Worm (Caenorhabditis elegans) whole organism, L2 larva: ENCODE results near the gene C34F6.9.

ENCODE experiments used
- C34F6.9 ChIP-seq: fragments of 150-350 bp; optimal IDR thresholded peaks from 2 replicates; lab custom pipeline; 2014; ENCODE audit warnings: missing biosample characterization, missing genetic modification characterization
- F13H6.1 ChIP-seq: sonication (generic microtip); optimal IDR thresholded peaks from 2 replicates; lab custom pipeline; 2016; ENCODE audit warnings: missing genetic modification characterization, missing compliant biosample characterization
- R02D3.7 ChIP-seq: fragments of 150-350 bp; optimal IDR thresholded peaks from 2 replicates; lab custom pipeline; 2014; ENCODE audit warnings: missing biosample characterization, missing genetic modification characterization
- ZK546.5 ChIP-seq: sonication (generic microtip); optimal IDR thresholded peaks from 2 replicates; lab custom pipeline; 2017; ENCODE audit warnings: missing biosample characterization, missing genetic modification characterization
- alr-1 ChIP-seq: fragments of 150-350 bp; optimal IDR thresholded peaks from 2 replicates; lab custom pipeline; 2014; ENCODE audit warnings: missing biosample characterization, missing genetic modification characterization
- aly-2 ChIP-seq: fragments of 150-350 bp; optimal IDR thresholded peaks from 2 replicates; lab custom pipeline; 2014; ENCODE audit warnings: missing biosample characterization, missing genetic modification characterization
- ama-1 ChIP-seq: fragments of 150-350 bp; optimal IDR thresholded peaks from 2 replicates; lab custom pipeline; 2018; ENCODE audit warnings: inconsistent platforms
- blmp-1 ChIP-seq: sonication (generic microtip); optimal IDR thresholded peaks from 2 replicates; lab custom pipeline; 2017; ENCODE audit warnings: missing genetic modification characterization, mild to moderate bottlenecking, missing compliant biosample characterization, antibody characterized with exemption, moderate library complexity; ENCODE audit not compliant: insufficient read depth
- ceh-16 ChIP-seq: fragments of 150-350 bp; optimal IDR thresholded peaks from 2 replicates; lab custom pipeline; 2014; ENCODE audit warnings: missing biosample characterization, missing genetic modification characterization
- ceh-82 ChIP-seq: fragments of 150-350 bp; optimal IDR thresholded peaks from 2 replicates; lab custom pipeline; 2014; ENCODE audit warnings: missing biosample characterization, missing genetic modification characterization
- crh-2 ChIP-seq: sonication (generic microtip); optimal IDR thresholded peaks from 2 replicates; lab custom pipeline; 2017; ENCODE audit warnings: missing biosample characterization, missing genetic modification characterization
- dmd-4 ChIP-seq: sonication (generic microtip); optimal IDR thresholded peaks from 2 replicates; lab custom pipeline; 2017; ENCODE audit warnings: missing biosample characterization, missing genetic modification characterization
- egl-27 ChIP-seq: sonication (generic microtip); optimal IDR thresholded peaks from 3 replicates; lab custom pipeline; 2017; ENCODE audit warnings: missing biosample characterization, missing genetic modification reagents, missing genetic modification characterization
- elt-1 ChIP-seq: fragments of 150-350 bp; optimal IDR thresholded peaks from 2 replicates; lab custom pipeline; 2014; ENCODE audit warnings: missing biosample characterization, missing genetic modification characterization
- elt-3 ChIP-seq: sonication (generic microtip); optimal IDR thresholded peaks from 2 replicates; lab custom pipeline; 2017; ENCODE audit warnings: missing biosample characterization, missing genetic modification characterization
- fos-1 ChIP-seq: fragments of 150-350 bp; optimal IDR thresholded peaks from 2 replicates; lab custom pipeline; 2014; ENCODE audit warnings: missing biosample characterization, missing genetic modification characterization
- gmeb-1 ChIP-seq: fragments of 150-350 bp; optimal IDR thresholded peaks from 2 replicates; lab custom pipeline; 2014; ENCODE audit warnings: missing biosample characterization, missing genetic modification characterization
- lin-11 ChIP-seq: fragments of 150-350 bp; sonication (generic microtip); optimal IDR thresholded peaks from 2 replicates; lab custom pipeline; 2014; ENCODE audit warnings: missing biosample characterization, missing genetic modification characterization, inconsistent platforms, mixed read lengths
- lin-13 ChIP-seq: fragments of 150-350 bp; optimal IDR thresholded peaks from 2 replicates; lab custom pipeline; 2014; ENCODE audit warnings: missing biosample characterization, missing genetic modification reagents, missing genetic modification characterization
- lin-39 ChIP-seq: fragments of 150-350 bp; optimal IDR thresholded peaks from 2 replicates; lab custom pipeline; 2014; ENCODE audit warnings: missing biosample characterization, missing genetic modification reagents, missing genetic modification characterization
- lsy-2 ChIP-seq, 2 experiments: fragments of 150-350 bp in 1 of 2; sonication (generic microtip) in 1 of 2; optimal IDR thresholded peaks; 2 replicates each; lab custom pipeline; 2014 to 2017; ENCODE audit warnings: missing biosample characterization in 2 of 2, missing genetic modification characterization in 2 of 2
- mab-5 ChIP-seq: fragments of 150-350 bp; optimal IDR thresholded peaks from 2 replicates; lab custom pipeline; 2014; ENCODE audit warnings: missing biosample characterization, missing genetic modification characterization
- mbf-1 ChIP-seq: sonication (generic microtip); optimal IDR thresholded peaks from 2 replicates; lab custom pipeline; 2017; ENCODE audit warnings: missing biosample characterization, missing genetic modification characterization
- mdl-1 ChIP-seq, 2 experiments: fragments of 150-350 bp in 1 of 2; sonication (generic microtip) in 1 of 2; optimal IDR thresholded peaks; 2 replicates each; lab custom pipeline; 2017; ENCODE audit warnings: missing biosample characterization in 2 of 2, missing genetic modification characterization in 2 of 2
- nhr-10 ChIP-seq: sonication (generic microtip); optimal IDR thresholded peaks from 2 replicates; lab custom pipeline; 2017; ENCODE audit warnings: missing biosample characterization, missing genetic modification characterization
- nhr-11 ChIP-seq: fragments of 150-350 bp; optimal IDR thresholded peaks from 2 replicates; lab custom pipeline; 2014; ENCODE audit warnings: missing biosample characterization, missing genetic modification characterization
- nhr-12 ChIP-seq: fragments of 150-350 bp; optimal IDR thresholded peaks from 2 replicates; lab custom pipeline; 2014; ENCODE audit warnings: missing biosample characterization, missing genetic modification characterization
- nhr-129 ChIP-seq: fragments of 150-350 bp; optimal IDR thresholded peaks from 2 replicates; lab custom pipeline; 2014; ENCODE audit warnings: missing biosample characterization, missing genetic modification characterization
- nhr-21 ChIP-seq: fragments of 150-350 bp; optimal IDR thresholded peaks from 2 replicates; lab custom pipeline; 2014; ENCODE audit warnings: missing biosample characterization, missing genetic modification characterization
- nhr-23 ChIP-seq: fragments of 150-350 bp; optimal IDR thresholded peaks from 2 replicates; lab custom pipeline; 2014; ENCODE audit warnings: missing biosample characterization, missing genetic modification reagents, missing genetic modification characterization
- nhr-237 ChIP-seq: fragments of 150-350 bp; optimal IDR thresholded peaks from 2 replicates; lab custom pipeline; 2014; ENCODE audit warnings: missing biosample characterization, missing genetic modification characterization
- nhr-25 ChIP-seq: fragments of 150-350 bp; sonication (generic microtip); optimal IDR thresholded peaks from 3 replicates; lab custom pipeline; 2014; ENCODE audit warnings: missing biosample characterization, missing genetic modification characterization
- nhr-77 ChIP-seq: fragments of 150-350 bp; optimal IDR thresholded peaks from 2 replicates; lab custom pipeline; 2014; ENCODE audit warnings: missing biosample characterization, missing genetic modification characterization
- peb-1 ChIP-seq: fragments of 150-350 bp; optimal IDR thresholded peaks from 2 replicates; lab custom pipeline; 2014; ENCODE audit warnings: missing biosample characterization, missing genetic modification characterization
- sem-4 ChIP-seq: fragments of 150-350 bp; optimal IDR thresholded peaks from 2 replicates; lab custom pipeline; 2014; ENCODE audit warnings: missing biosample characterization, missing genetic modification reagents, missing genetic modification characterization
- skn-1 ChIP-seq: sonication (generic microtip); optimal IDR thresholded peaks from 2 replicates; lab custom pipeline; 2017; ENCODE audit warnings: missing biosample characterization, missing genetic modification characterization
- sma-3 ChIP-seq: sonication (generic microtip); optimal IDR thresholded peaks from 2 replicates; lab custom pipeline; 2016; ENCODE audit warnings: missing genetic modification reagents, missing genetic modification characterization, missing compliant biosample characterization
- sma-9 ChIP-seq, 2 experiments: fragments of 150-350 bp in 1 of 2; sonication (generic microtip) in 1 of 2; optimal IDR thresholded peaks; 2 replicates each; lab custom pipeline; 2014 to 2016; ENCODE audit warnings: missing genetic modification characterization in 2 of 2, mild to moderate bottlenecking in 1 of 2, missing biosample characterization in 1 of 2, missing compliant biosample characterization in 1 of 2, missing genetic modification reagents in 1 of 2, moderate library complexity in 1 of 2
- snpc-4 ChIP-seq: fragments of 150-350 bp; optimal IDR thresholded peaks from 2 replicates; lab custom pipeline; 2014; ENCODE audit warnings: missing biosample characterization, missing genetic modification characterization
- unc-39 ChIP-seq: fragments of 150-350 bp; optimal IDR thresholded peaks from 2 replicates; lab custom pipeline; 2014; ENCODE audit warnings: missing biosample characterization, missing genetic modification characterization
- unc-55 ChIP-seq: fragments of 150-350 bp; sonication (generic microtip); optimal IDR thresholded peaks from 3 replicates; lab custom pipeline; 2014; ENCODE audit warnings: missing biosample characterization, missing genetic modification reagents, missing genetic modification characterization
- unc-62 ChIP-seq: fragments of 150-350 bp; optimal IDR thresholded peaks from 2 replicates; lab custom pipeline; 2014; ENCODE audit warnings: missing biosample characterization, missing genetic modification reagents, missing genetic modification characterization
- zag-1 ChIP-seq: fragments of 150-350 bp; optimal IDR thresholded peaks from 2 replicates; lab custom pipeline; 2014; ENCODE audit warnings: missing biosample characterization, missing genetic modification characterization
- ztf-1 ChIP-seq: fragments of 200-800 bp; sonication (Bioruptor generic); conservative IDR thresholded peaks from 2 replicates; pipeline ENCODE4 v1.3.6; 2022; ENCODE audit warnings: missing genetic modification characterization, missing compliant biosample characterization
- ztf-11 ChIP-seq: sonication (generic microtip); optimal IDR thresholded peaks from 2 replicates; lab custom pipeline; 2017; ENCODE audit warnings: missing biosample characterization, missing genetic modification characterization
- ztf-4 ChIP-seq: fragments of 150-350 bp; optimal IDR thresholded peaks from 2 replicates; lab custom pipeline; 2014; ENCODE audit warnings: missing biosample characterization, missing genetic modification characterization

C34F6.9 gene

ce11 chrX:11251928-11252327, 29.5 kb upstream of the C34F6.9 start:
- TF ChIP-seq fos-1 (peak; percentile 88), blmp-1 (tag; lab: Kevin White, UChicago) (no peak)

- TF ChIP-seq nhr-10 (no peak), fos-1 (peak; percentile 62)
These were observed 28.5 kb upstream of the C34F6.9 start for ce11 chrX:11250983-11251382.

DNA sequence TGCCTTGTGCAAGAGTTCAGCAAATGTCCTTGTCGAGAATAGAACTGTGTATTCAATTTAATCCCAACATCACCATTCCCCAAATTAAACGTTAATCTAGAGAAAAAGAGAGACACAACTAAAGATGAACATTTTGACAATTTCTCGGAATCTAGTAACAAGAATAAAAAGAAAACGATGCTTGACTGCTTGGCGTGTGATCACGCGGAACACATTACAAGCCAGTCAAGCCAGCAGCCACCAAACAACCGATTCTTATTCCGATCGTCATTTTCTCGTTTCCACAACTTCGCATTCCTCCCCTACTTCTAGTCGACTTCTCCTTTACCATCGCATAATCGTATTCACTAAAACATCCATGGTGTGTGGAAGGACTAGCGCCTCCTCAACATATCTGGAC, 26.9 kb upstream of the C34F6.9 start:
- no peak for TF ChIP-seq nhr-129
- no peak for TF ChIP-seq nhr-21 (tag; lab: Kevin White, UChicago)
- TF ChIP-seq F13H6.1 (tag; lab: Kevin White, UChicago) = no peak
- TF ChIP-seq blmp-1 (tag; lab: Kevin White, UChicago) = no peak
- no peak for TF ChIP-seq ztf-4 (tag; lab: Kevin White, UChicago)
- TF ChIP-seq sma-9 (GFP tag; optimal IDR thresholded peaks at IDR 0.05; lab: Kevin White, UChicago) = no peak
- TF ChIP-seq sma-9 (tag; optimal IDR thresholded peaks at IDR 0.05; lab: Kevin White, UChicago) = no peak
- no peak for TF ChIP-seq ztf-11 (tag; lab: Kevin White, UChicago)
- TF ChIP-seq nhr-77 (tag; lab: Kevin White, UChicago) = no peak
- no peak for TF ChIP-seq ceh-16
- TF ChIP-seq fos-1 = no peak
- TF ChIP-seq snpc-4 (tag; lab: Kevin White, UChicago) = no peak
- no peak for TF ChIP-seq nhr-12 (tag; lab: Kevin White, UChicago)
- no peak for TF ChIP-seq peb-1
- TF ChIP-seq mdl-1 (tag; optimal IDR thresholded peaks at IDR 0.05; lab: Kevin White, UChicago) = no peak
- TF ChIP-seq nhr-237 = no peak
- TF ChIP-seq lin-11 = no peak
- TF ChIP-seq dmd-4 (tag; lab: Kevin White, UChicago) = no peak
- no peak for TF ChIP-seq zag-1 (tag; lab: Kevin White, UChicago)
- no peak for TF ChIP-seq egl-27

- TF ChIP-seq snpc-4 (tag; lab: Kevin White, UChicago) (no peak), unc-62 (GFP tag; lab: Kevin White, UChicago) (no peak), nhr-23 (no peak), nhr-237 (no peak), dmd-4 (tag; lab: Kevin White, UChicago) (no peak), ceh-82 (tag; lab: Kevin White, UChicago) (no peak), egl-27 (no peak), lin-39 (tag; lab: Kevin White, UChicago) (no peak), nhr-11 (tag; lab: Kevin White, UChicago) (no peak), lin-11 (no peak), mdl-1 (tag; optimal IDR thresholded peaks at IDR 0.05; lab: Kevin White, UChicago) (peak in 1 of 2 experiments; percentile 30), lsy-2 (tag; optimal IDR thresholded peaks at IDR 0.05; lab: Kevin White, UChicago) (peak in 1 of 2 experiments; percentile 5), R02D3.7 (tag; lab: Kevin White, UChicago) (no peak), ama-1 (no peak), zag-1 (tag; lab: Kevin White, UChicago) (no peak), sma-3 (peak; percentile 57), lin-13 (GFP tag; lab: Kevin White, UChicago) (no peak), mab-5 (tag; lab: Kevin White, UChicago) (no peak), nhr-129 (no peak), unc-55 (GFP tag; lab: Kevin White, UChicago) (no peak), sem-4 (peak; percentile 31), alr-1 (tag; lab: Kevin White, UChicago) (no peak), C34F6.9 (tag; lab: Kevin White, UChicago) (no peak), ztf-4 (tag; lab: Kevin White, UChicago) (no peak), elt-3 (no peak), nhr-25 (tag; lab: Kevin White, UChicago) (peak; percentile 50), F13H6.1 (tag; lab: Kevin White, UChicago) (peak; percentile 23), peb-1 (no peak), unc-39 (no peak), fos-1 (peak; percentile 11), mbf-1 (tag; lab: Kevin White, UChicago) (no peak), skn-1 (no peak), gmeb-1 (no peak), aly-2 (tag; lab: Kevin White, UChicago) (no peak), blmp-1 (tag; lab: Kevin White, UChicago) (no peak), crh-2 (tag; lab: Kevin White, UChicago) (no peak), ceh-16 (no peak), ztf-1 (GFP tag; lab: Robert Waterston, UW) (no peak), ZK546.5 (tag; lab: Kevin White, UChicago) (no peak), elt-1 (tag; lab: Kevin White, UChicago) (no peak), nhr-21 (tag; lab: Kevin White, UChicago) (peak; percentile 76), sma-9 (GFP tag; optimal IDR thresholded peaks at IDR 0.05; lab: Kevin White, UChicago) (peak; percentile 31), sma-9 (tag; optimal IDR thresholded peaks at IDR 0.05; lab: Kevin White, UChicago) (no peak), nhr-10 (no peak)
These were observed 25.6 kb upstream of the C34F6.9 start for ce11 chrX:11248083-11248482.
